Worm (Caenorhabditis elegans) whole organism, early embryonic: ENCODE results near the gene F40F9.3.

ENCODE experiments used
- B0310.2 ChIP-seq: sonication (generic microtip); optimal IDR thresholded peaks from 2 replicates; lab custom pipeline; 2016; ENCODE audit warnings: mild to moderate bottlenecking, missing genetic modification characterization, missing compliant biosample characterization
- F13C5.2 ChIP-seq: sonication (generic microtip); optimal IDR thresholded peaks from 2 replicates; lab custom pipeline; 2017; ENCODE audit warnings: mild to moderate bottlenecking, missing genetic modification characterization, inconsistent platforms, missing compliant biosample characterization
- ama-1 ChIP-seq: fragments of 150-350 bp; optimal IDR thresholded peaks from 2 replicates; lab custom pipeline; 2014
- ceh-13 ChIP-seq: fragments of 200-800 bp; sonication (Bioruptor generic); optimal IDR thresholded peaks from 2 replicates; lab custom pipeline; 2018; ENCODE audit warnings: mild to moderate bottlenecking, missing genetic modification characterization, missing compliant biosample characterization
- ets-7 ChIP-seq: sonication (generic microtip); optimal IDR thresholded peaks from 2 replicates; lab custom pipeline; 2016; ENCODE audit warnings: missing genotype, missing genetic modification characterization, missing compliant biosample characterization
- flt-1 ChIP-seq: fragments of 200-800 bp; sonication (Bioruptor generic); IDR thresholded peaks from 2 replicates; pipeline ENCODE4 v1.3.6; 2022; ENCODE audit warnings: missing genetic modification characterization, missing compliant biosample characterization
- hmbx-1 ChIP-seq: sonication (generic microtip); optimal IDR thresholded peaks from 2 replicates; lab custom pipeline; 2016; ENCODE audit warnings: mild to moderate bottlenecking, missing genetic modification characterization, missing compliant biosample characterization
- hmg-4 ChIP-seq: fragments of 200-800 bp; sonication (Bioruptor generic); optimal IDR thresholded peaks from 2 replicates; lab custom pipeline; 2018; ENCODE audit warnings: mild to moderate bottlenecking, missing genetic modification characterization, missing compliant biosample characterization
- hnd-1 ChIP-seq: sonication (generic microtip); optimal IDR thresholded peaks from 2 replicates; lab custom pipeline; 2016; ENCODE audit warnings: missing genetic modification characterization, missing compliant biosample characterization
- tbx-11 ChIP-seq: fragments of 200-800 bp; sonication (Bioruptor generic); IDR thresholded peaks from 2 replicates; pipeline ENCODE4 v1.3.6; 2022; ENCODE audit warnings: missing genetic modification characterization, missing compliant biosample characterization

- no peak for TF ChIP-seq F13C5.2 (tag; lab: Kevin White, UChicago)
- TF ChIP-seq hmg-4 (GFP tag; lab: Kevin White, UChicago), result no peak
- TF ChIP-seq ama-1 (lab: Kevin White, UChicago), result no peak
- no peak for TF ChIP-seq B0310.2
- TF ChIP-seq ceh-13 (GFP tag; lab: Kevin White, UChicago), result no peak
- TF ChIP-seq hnd-1, result no peak
- no peak for TF ChIP-seq ets-7 (tag; lab: Kevin White, UChicago)
- TF ChIP-seq hmbx-1, result no peak
- no peak for TF ChIP-seq flt-1
- TF ChIP-seq tbx-11, result no peak
Measured at ce11 chrV:9765622-9766021, 50.6 kb downstream of the F40F9.3 start.
